Fruit fly (Drosophila melanogaster) whole organism, embryonic: ENCODE results near the gene Uggt.
A peak's percentile ranks its signal among the peaks of the same experiment; 100 is the strongest.

Source experiments
- Atf-2 ChIP-seq: fragments of 200-800 bp; sonication (Bioruptor generic); optimal IDR thresholded peaks from 2 replicates; lab custom pipeline; 2016; ENCODE audit warnings: missing biosample characterization, missing genetic modification characterization
- Bdp1 ChIP-seq: fragments of 200-800 bp; sonication (Bioruptor generic); optimal IDR thresholded peaks from 3 replicates; lab custom pipeline; 2016; ENCODE audit warnings: missing biosample characterization, missing genetic modification characterization
- Bgb ChIP-seq: fragments of 200-800 bp; sonication (Bioruptor generic); IDR thresholded peaks from 2 replicates; pipeline ENCODE4 v1.3.6; 2022; ENCODE audit warnings: missing biosample characterization, missing genetic modification characterization; ENCODE audit not compliant: partially characterized antibody
- CG10543 ChIP-seq: fragments of 200-800 bp; sonication (Bioruptor generic); optimal IDR thresholded peaks from 3 replicates; lab custom pipeline; 2017; ENCODE audit warnings: missing biosample characterization, mild to moderate bottlenecking, missing genetic modification characterization, moderate library complexity
- CG10565 ChIP-seq: fragments of 200-800 bp; sonication (Bioruptor generic); optimal IDR thresholded peaks from 3 replicates; lab custom pipeline; 2016; ENCODE audit warnings: missing biosample characterization, mild to moderate bottlenecking, missing genetic modification characterization
- CG11723 ChIP-seq: fragments of 200-800 bp; sonication (Bioruptor generic); optimal IDR thresholded peaks from 2 replicates; lab custom pipeline; 2017; ENCODE audit warnings: missing biosample characterization, mild to moderate bottlenecking, missing genetic modification characterization
- CG13775 ChIP-seq: fragments of 200-800 bp; sonication (Bioruptor generic); optimal IDR thresholded peaks from 3 replicates; lab custom pipeline; 2017; ENCODE audit warnings: missing biosample characterization, mild to moderate bottlenecking, missing genetic modification characterization
- CG14965 ChIP-seq: fragments of 200-800 bp; sonication (Bioruptor generic); optimal IDR thresholded peaks from 2 replicates; lab custom pipeline; 2016; ENCODE audit warnings: missing biosample characterization, missing genetic modification characterization, borderline replicate concordance
- CG15601 ChIP-seq: fragments of 200-800 bp; sonication (Bioruptor generic); optimal IDR thresholded peaks from 3 replicates; lab custom pipeline; 2019; ENCODE audit warnings: missing biosample characterization, mild to moderate bottlenecking, missing genetic modification characterization, moderate library complexity
- CG1602 ChIP-seq: fragments of 200-800 bp; sonication (Bioruptor generic); optimal IDR thresholded peaks from 3 replicates; lab custom pipeline; 2016; ENCODE audit warnings: missing biosample characterization, missing genetic modification characterization
- CG18262 ChIP-seq: fragments of 200-800 bp; optimal IDR thresholded peaks from 3 replicates; lab custom pipeline; 2019; ENCODE audit warnings: missing biosample characterization, mild to moderate bottlenecking, missing genetic modification characterization, moderate library complexity
- CG18476 ChIP-seq: fragments of 200-800 bp; sonication (Bioruptor generic); optimal IDR thresholded peaks from 2 replicates; lab custom pipeline; 2016; ENCODE audit warnings: missing biosample characterization, mild to moderate bottlenecking, missing genetic modification characterization
- CG3163 ChIP-seq: fragments of 200-800 bp; sonication (Bioruptor generic); optimal IDR thresholded peaks from 3 replicates; lab custom pipeline; 2016; ENCODE audit warnings: missing biosample characterization, missing genetic modification characterization
- CG7963 ChIP-seq: fragments of 200-800 bp; sonication (Bioruptor generic); IDR thresholded peaks from 3 replicates; pipeline ENCODE4 v1.3.6; 2022; ENCODE audit warnings: missing biosample characterization, missing genetic modification characterization; ENCODE audit not compliant: partially characterized antibody
- CG7987 ChIP-seq: fragments of 200-800 bp; sonication (Bioruptor generic); optimal IDR thresholded peaks from 2 replicates; lab custom pipeline; 2018; ENCODE audit warnings: missing biosample characterization, mild to moderate bottlenecking, missing genetic modification characterization, moderate library complexity
- Dad ChIP-seq: fragments of 200-800 bp; sonication (Bioruptor generic); optimal IDR thresholded peaks from 3 replicates; lab custom pipeline; 2016; ENCODE audit warnings: missing biosample characterization, missing genetic modification characterization
- HLH54F ChIP-seq: fragments of 200-800 bp; sonication (Bioruptor generic); optimal IDR thresholded peaks from 3 replicates; lab custom pipeline; 2016; ENCODE audit warnings: missing biosample characterization, missing genetic modification characterization
- HmgZ ChIP-seq: fragments of 200-800 bp; sonication (Bioruptor generic); optimal IDR thresholded peaks from 2 replicates; lab custom pipeline; 2018; ENCODE audit warnings: missing biosample characterization, mild to moderate bottlenecking, missing genetic modification characterization
- Opbp ChIP-seq: fragments of 200-800 bp; sonication (Bioruptor generic); IDR thresholded peaks from 3 replicates; pipeline ENCODE4 v1.3.6; 2022; ENCODE audit warnings: missing biosample characterization, missing genetic modification characterization; ENCODE audit not compliant: partially characterized antibody
- Side ChIP-seq: fragments of 200-800 bp; sonication (Bioruptor generic); optimal IDR thresholded peaks from 2 replicates; lab custom pipeline; 2016; ENCODE audit warnings: missing biosample characterization, missing genetic modification characterization
- Sry-δ ChIP-seq: fragments of 200-800 bp; sonication (Bioruptor generic); optimal IDR thresholded peaks from 2 replicates; lab custom pipeline; 2016; ENCODE audit warnings: missing biosample characterization, missing genetic modification characterization
- Trl ChIP-seq, 3 experiments: fragments of >200 bp in 2 of 3; fragments of 200-800 bp in 1 of 3; sonication (Bioruptor generic) in 1 of 3; optimal IDR thresholded peaks; 2 replicates in 1 of 3; 3 replicates in 2 of 3; lab custom pipeline; 2016 to 2017; ENCODE audit warnings: missing biosample characterization in 1 of 3, missing genetic modification characterization in 1 of 3
- Xbp1 ChIP-seq: fragments of 200-800 bp; sonication (Bioruptor generic); optimal IDR thresholded peaks from 3 replicates; lab custom pipeline; 2016; ENCODE audit warnings: missing biosample characterization, mild to moderate bottlenecking, missing genetic modification characterization
- bab2 ChIP-seq: fragments of 200-800 bp; sonication (Bioruptor generic); optimal IDR thresholded peaks from 2 replicates; lab custom pipeline; 2016; ENCODE audit warnings: missing biosample characterization, missing genetic modification characterization
- cato ChIP-seq: fragments of 200-800 bp; sonication (Bioruptor generic); optimal IDR thresholded peaks from 2 replicates; lab custom pipeline; 2016; ENCODE audit warnings: missing biosample characterization, missing genetic modification characterization, borderline replicate concordance
- cwo ChIP-seq: fragments of 200-800 bp; sonication (Bioruptor generic); optimal IDR thresholded peaks from 3 replicates; lab custom pipeline; 2017; ENCODE audit warnings: missing biosample characterization, missing genetic modification characterization, mild to moderate bottlenecking, moderate library complexity, missing genetic modification reagents
- dmrt99B ChIP-seq: fragments of 200-800 bp; sonication (Bioruptor generic); optimal IDR thresholded peaks from 2 replicates; lab custom pipeline; 2018; ENCODE audit warnings: missing biosample characterization, mild to moderate bottlenecking, missing genetic modification characterization, moderate library complexity
- eyg ChIP-seq: fragments of 200-800 bp; sonication (Bioruptor generic); optimal IDR thresholded peaks from 3 replicates; lab custom pipeline; 2016; ENCODE audit warnings: missing biosample characterization, missing genetic modification characterization
- gem ChIP-seq: fragments of 200-800 bp; sonication (Bioruptor generic); optimal IDR thresholded peaks from 2 replicates; lab custom pipeline; 2019; ENCODE audit warnings: missing biosample characterization, mild to moderate bottlenecking, missing genetic modification characterization, moderate library complexity
- gro ChIP-seq: fragments of 200-800 bp; sonication (Bioruptor generic); optimal IDR thresholded peaks from 2 replicates; lab custom pipeline; 2016; ENCODE audit warnings: missing biosample characterization, missing genetic modification characterization
- insv ChIP-seq, 2 experiments: fragments of 200-800 bp; sonication (Bioruptor generic); optimal IDR thresholded peaks; 3 replicates each; lab custom pipeline; 2016 to 2018; ENCODE audit warnings: missing biosample characterization in 2 of 2, missing genetic modification characterization in 2 of 2
- lab ChIP-seq: fragments of 200-800 bp; sonication (Bioruptor generic); optimal IDR thresholded peaks from 3 replicates; lab custom pipeline; 2017; ENCODE audit warnings: missing biosample characterization, missing genetic modification characterization, mild to moderate bottlenecking, moderate library complexity, missing genetic modification reagents
- lola ChIP-seq, 3 experiments: fragments of >200 bp in 2 of 3; fragments of 200-800 bp in 1 of 3; sonication (Bioruptor generic) in 1 of 3; optimal IDR thresholded peaks; 2 replicates each; lab custom pipeline; 2017 to 2019; ENCODE audit warnings: missing biosample characterization in 3 of 3, missing genetic modification characterization in 3 of 3, mild to moderate bottlenecking in 1 of 3, moderate library complexity in 1 of 3
- odd ChIP-seq: fragments of 200-800 bp; sonication (Bioruptor generic); optimal IDR thresholded peaks from 2 replicates; lab custom pipeline; 2017; ENCODE audit warnings: missing biosample characterization, mild to moderate bottlenecking, missing genetic modification characterization
- phol ChIP-seq: fragments of 200-800 bp; sonication (Bioruptor generic); optimal IDR thresholded peaks from 3 replicates; lab custom pipeline; 2018; ENCODE audit warnings: missing biosample characterization, mild to moderate bottlenecking, missing genetic modification characterization, moderate library complexity
- repo ChIP-seq: fragments of 200-800 bp; sonication (Bioruptor generic); optimal IDR thresholded peaks from 2 replicates; lab custom pipeline; 2016; ENCODE audit warnings: missing biosample characterization, missing genetic modification characterization
- sug ChIP-seq: fragments of 200-800 bp; optimal IDR thresholded peaks from 2 replicates; lab custom pipeline; 2019; ENCODE audit warnings: missing biosample characterization, mild to moderate bottlenecking, missing genetic modification characterization, moderate library complexity
- toy ChIP-seq: fragments of 200-800 bp; sonication (Bioruptor generic); IDR thresholded peaks from 2 replicates; pipeline ENCODE4 v1.3.6; 2022; ENCODE audit warnings: missing biosample characterization, missing genetic modification characterization

The Uggt gene

DNA sequence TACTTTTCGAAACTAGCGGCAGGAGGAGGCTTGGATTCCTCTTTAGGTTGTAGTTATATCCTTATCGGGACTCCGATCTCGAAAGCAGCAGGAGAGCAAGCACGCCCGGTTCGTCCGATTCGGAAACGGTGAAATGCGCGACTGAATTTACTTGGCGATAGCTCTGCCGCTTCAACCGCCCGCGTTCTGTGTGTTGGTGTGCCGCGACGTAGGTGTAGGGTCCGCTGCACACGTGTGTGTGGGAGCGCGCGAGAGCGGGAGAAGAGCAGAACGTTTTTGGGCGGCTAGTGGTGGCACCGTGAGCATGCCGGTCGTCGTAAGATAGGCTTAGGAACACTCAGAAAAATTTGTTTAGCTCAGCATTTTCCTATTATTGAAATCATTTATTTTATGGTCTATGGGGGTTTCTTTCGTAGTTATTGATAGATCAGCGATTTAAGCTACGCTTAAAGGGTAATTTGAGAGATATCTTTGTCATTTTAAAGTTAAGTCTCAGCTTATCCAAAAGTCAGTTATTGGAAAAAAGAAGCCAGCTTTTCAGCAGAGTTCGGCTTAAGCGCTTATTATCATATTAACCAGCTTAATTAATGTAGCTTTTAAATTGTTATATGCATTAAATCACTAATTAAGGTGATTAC is 32.1 kb upstream of the Uggt start (continued):
- TF ChIP-seq Sry-δ (GFP tag; lab: Kevin White, UChicago), result peak; percentile 78
- TF ChIP-seq Side (GFP tag; lab: Kevin White, UChicago), result peak; percentile 11
- peak; percentile 6 for TF ChIP-seq cato (GFP tag; lab: Kevin White, UChicago)
- peak; percentile 40 for TF ChIP-seq sug (tag; lab: Kevin White, UChicago)
- peak; percentile 15 for TF ChIP-seq CG13775
- no peak for TF ChIP-seq Opbp (GFP tag; lab: Robert Waterston, UW)
- TF ChIP-seq cwo (GFP tag; lab: Kevin White, UChicago), result peak; percentile 22
- peak; percentile 5 for TF ChIP-seq HLH54F (GFP tag; lab: Kevin White, UChicago)
- peak; percentile 22 for TF ChIP-seq Dad (GFP tag; lab: Kevin White, UChicago)
- peak; percentile 44 for TF ChIP-seq lab (GFP tag; lab: Kevin White, UChicago)
- no peak for TF ChIP-seq odd (GFP tag; lab: Kevin White, UChicago)
- TF ChIP-seq repo (GFP tag; lab: Kevin White, UChicago), result peak; percentile 11
- peak; percentile 58 for TF ChIP-seq CG10543
- peak; percentile 32 for TF ChIP-seq Atf-2
- no peak for TF ChIP-seq toy (GFP tag; lab: Robert Waterston, UW)
- no peak for TF ChIP-seq gro
- peak; percentile 33 for TF ChIP-seq dmrt99B (tag; lab: Kevin White, UChicago)
- no peak for TF ChIP-seq CG10565 (GFP tag; lab: Kevin White, UChicago)
- peak; percentile 39 for TF ChIP-seq CG18262
- TF ChIP-seq CG11723 (GFP tag; lab: Kevin White, UChicago), result no peak
- no peak for TF ChIP-seq CG14965 (GFP tag; lab: Kevin White, UChicago)
- no peak for TF ChIP-seq CG7987 (GFP tag; lab: Kevin White, UChicago)
- peak; percentile 20 for TF ChIP-seq Bdp1 (GFP tag; lab: Kevin White, UChicago)
- TF ChIP-seq Trl (optimal IDR thresholded peaks at IDR 0.05; lab: Kevin White, UChicago), result peak; percentile 70 to 87
- peak; percentile 14 for TF ChIP-seq Trl (GFP tag; optimal IDR thresholded peaks at IDR 0.05; lab: Kevin White, UChicago)
- TF ChIP-seq gem (tag; lab: Kevin White, UChicago), result peak; percentile 57
- TF ChIP-seq eyg (GFP tag; lab: Kevin White, UChicago), result peak; percentile 49
- peak; percentile 17 for TF ChIP-seq HmgZ (tag; lab: Kevin White, UChicago)
- peak; percentile 2 for TF ChIP-seq CG15601 (tag; lab: Kevin White, UChicago)
- peak in 1 of 2 experiments; percentile 59 for TF ChIP-seq insv (GFP tag; optimal IDR thresholded peaks at IDR 0.05; lab: Kevin White, UChicago)
- TF ChIP-seq bab2 (GFP tag; lab: Kevin White, UChicago), result peak; percentile 13
- peak; percentile 8 for TF ChIP-seq CG1602 (GFP tag; lab: Kevin White, UChicago)
- no peak for TF ChIP-seq CG7963 (GFP tag; lab: Robert Waterston, UW)
- peak in 1 of 3 experiments; percentile 7 for TF ChIP-seq lola (GFP tag; optimal IDR thresholded peaks at IDR 0.05; lab: Kevin White, UChicago)
- TF ChIP-seq Xbp1, result peak; percentile 42
- TF ChIP-seq CG3163 (GFP tag; lab: Kevin White, UChicago), result no peak
- no peak for TF ChIP-seq Bgb (GFP tag; lab: Robert Waterston, UW)
- TF ChIP-seq phol (tag; lab: Kevin White, UChicago), result peak; percentile 24
- no peak for TF ChIP-seq CG18476
